Worm (Caenorhabditis elegans) whole organism, young adult: Measurements from ENCODE around the gene srh-7.

Experiments
- D2030.7 ChIP-seq: fragments of 200-800 bp; sonication (Bioruptor generic); IDR thresholded peaks from 2 replicates; pipeline ENCODE4 v1.3.6; 2022; ENCODE audit warnings: missing genetic modification reagents, missing genetic modification characterization, missing compliant biosample characterization
- F23B12.7 ChIP-seq: sonication (generic microtip); optimal IDR thresholded peaks from 2 replicates; lab custom pipeline; 2017; ENCODE audit warnings: missing genetic modification characterization, mild to moderate bottlenecking, missing compliant biosample characterization, antibody characterized with exemption, moderate library complexity; ENCODE audit not compliant: insufficient read depth
- K11D2.4 ChIP-seq: fragments of 200-800 bp; sonication (Bioruptor generic); IDR thresholded peaks from 2 replicates; pipeline ENCODE4 v1.3.6; 2022; ENCODE audit warnings: missing genetic modification reagents, missing genetic modification characterization, missing compliant biosample characterization
- nfya-1 ChIP-seq: sonication (generic microtip); optimal IDR thresholded peaks from 2 replicates; lab custom pipeline; 2017; ENCODE audit warnings: antibody characterized with exemption, missing compliant biosample characterization, missing genetic modification characterization, borderline replicate concordance; ENCODE audit not compliant: insufficient read depth
- unc-130 ChIP-seq: sonication (generic microtip); optimal IDR thresholded peaks from 2 replicates; lab custom pipeline; 2016; ENCODE audit warnings: missing genetic modification reagents, missing genetic modification characterization, missing compliant biosample characterization
- unc-62 ChIP-seq: fragments of 150-350 bp; optimal IDR thresholded peaks from 2 replicates; lab custom pipeline; 2014; ENCODE audit warnings: missing biosample characterization, missing genetic modification reagents, missing genetic modification characterization

DNA sequence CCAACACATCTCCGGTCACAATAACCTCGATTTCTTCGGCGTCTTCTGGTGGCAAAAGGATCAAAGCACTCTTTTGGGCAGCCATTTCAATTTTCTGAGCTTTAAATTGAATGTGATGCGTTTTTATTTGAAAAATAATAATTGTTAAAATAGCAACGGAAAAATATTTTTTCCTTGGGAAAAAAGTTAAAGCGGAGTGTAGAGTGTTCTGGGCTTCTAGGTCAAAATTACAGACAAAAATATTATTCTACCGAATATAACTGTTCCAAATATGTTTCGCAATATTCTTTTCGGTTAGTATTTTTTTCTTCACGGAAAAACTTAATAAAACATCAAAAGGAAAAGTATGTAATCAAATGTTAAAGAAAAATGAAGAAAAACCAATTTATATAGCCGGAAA is 47.0 kb downstream of the srh-7 start, which contains the start of gene djr-1.2:
- no peak for TF ChIP-seq nfya-1 (tag; lab: Kevin White, UChicago)
- TF ChIP-seq unc-130 (GFP tag; lab: Kevin White, UChicago): no peak
- no peak for TF ChIP-seq unc-62 (GFP tag; lab: Kevin White, UChicago)
- no peak for TF ChIP-seq F23B12.7 (tag; lab: Kevin White, UChicago)
- no peak for TF ChIP-seq K11D2.4 (GFP tag; lab: Robert Waterston, UW)
- TF ChIP-seq D2030.7 (GFP tag; lab: Robert Waterston, UW): no peak
